Fruit fly (Drosophila melanogaster) Kc167 (cell line): ENCODE measurements around the gene CG14628.

Source experiments
- Myc ChIP-seq: fragments of >200 bp; optimal IDR thresholded peaks from 2 replicates; lab custom pipeline; 2017; ENCODE audit warnings: missing external identifiers
- Sin3A ChIP-seq: fragments of >200 bp; optimal IDR thresholded peaks from 2 replicates; lab custom pipeline; 2018; ENCODE audit warnings: missing external identifiers
- h ChIP-seq: fragments of >200 bp; optimal IDR thresholded peaks from 3 replicates; lab custom pipeline; 2018; ENCODE audit warnings: missing external identifiers
- insv ChIP-seq: fragments of >200 bp; optimal IDR thresholded peaks from 3 replicates; lab custom pipeline; 2018; ENCODE audit warnings: missing external identifiers
- psq ChIP-seq: fragments of >200 bp; optimal IDR thresholded peaks from 2 replicates; lab custom pipeline; 2017; ENCODE audit warnings: missing external identifiers
- ttk ChIP-seq: sonication (Bioruptor generic); optimal IDR thresholded peaks from 2 replicates; lab custom pipeline; 2017; ENCODE audit warnings: missing external identifiers

The CG14628 gene

dm6 chrX:1145344-1145743 is at the start of gene CG14628:
TSS of gene CG14628 (plus strand) at chrX:1145644.
- TF ChIP-seq Sin3A (lab: Kevin White, UChicago): no peak
- TF ChIP-seq h (lab: Kevin White, UChicago): no peak
- TF ChIP-seq insv: no peak
- no peak for TF ChIP-seq Myc (lab: Kevin White, UChicago)
- no peak for TF ChIP-seq psq (lab: Kevin White, UChicago)
- TF ChIP-seq ttk (lab: Kevin White, UChicago): no peak

dm6 chrX:1099643-1100042 is 45.8 kb upstream of the CG14628 start:
- TF ChIP-seq Myc (lab: Kevin White, UChicago): no peak
- no peak for TF ChIP-seq ttk (lab: Kevin White, UChicago)
- no peak for TF ChIP-seq h (lab: Kevin White, UChicago)
- no peak for TF ChIP-seq psq (lab: Kevin White, UChicago)

- TF ChIP-seq ttk (lab: Kevin White, UChicago) (no peak), Sin3A (lab: Kevin White, UChicago) (no peak), Myc (lab: Kevin White, UChicago) (no peak)
Measured at dm6 chrX:1103833-1104232, 41.6 kb upstream of the CG14628 start.

- TF ChIP-seq Myc (lab: Kevin White, UChicago) (no peak), ttk (lab: Kevin White, UChicago) (no peak), insv (no peak), Sin3A (lab: Kevin White, UChicago) (no peak), h (lab: Kevin White, UChicago) (no peak), psq (lab: Kevin White, UChicago) (no peak)
Measured at dm6 chrX:1107552-1107951, 37.9 kb upstream of the CG14628 start.

dm6 chrX:1109302-1109701 is 36.1 kb upstream of the CG14628 start:
- TF ChIP-seq Myc (lab: Kevin White, UChicago) (no peak), ttk (lab: Kevin White, UChicago) (no peak), insv (no peak), Sin3A (lab: Kevin White, UChicago) (no peak), psq (lab: Kevin White, UChicago) (no peak), h (lab: Kevin White, UChicago) (no peak)

- TF ChIP-seq Sin3A (lab: Kevin White, UChicago): no peak
- no peak for TF ChIP-seq psq (lab: Kevin White, UChicago)
- TF ChIP-seq h (lab: Kevin White, UChicago): no peak
- TF ChIP-seq insv: no peak
- no peak for TF ChIP-seq ttk (lab: Kevin White, UChicago)
- TF ChIP-seq Myc (lab: Kevin White, UChicago): no peak
Measured at dm6 chrX:1110185-1110584, 35.3 kb upstream of the CG14628 start.

dm6 chrX:1119174-1119573 is 26.3 kb upstream of the CG14628 start:
- TF ChIP-seq h (lab: Kevin White, UChicago) (no peak), insv (no peak), Myc (lab: Kevin White, UChicago) (no peak), Sin3A (lab: Kevin White, UChicago) (no peak), ttk (lab: Kevin White, UChicago) (no peak), psq (lab: Kevin White, UChicago) (no peak)

dm6 chrX:1120394-1120793 is 25.1 kb upstream of the CG14628 start:
- TF ChIP-seq ttk (lab: Kevin White, UChicago): no peak
- TF ChIP-seq insv: no peak
- no peak for TF ChIP-seq h (lab: Kevin White, UChicago)
- no peak for TF ChIP-seq Sin3A (lab: Kevin White, UChicago)
- TF ChIP-seq Myc (lab: Kevin White, UChicago): no peak
- TF ChIP-seq psq (lab: Kevin White, UChicago): no peak

dm6 chrX:1120896-1121295 is 24.5 kb upstream of the CG14628 start:
- TF ChIP-seq psq (lab: Kevin White, UChicago) (no peak), ttk (lab: Kevin White, UChicago) (no peak), Sin3A (lab: Kevin White, UChicago) (no peak), insv (no peak), Myc (lab: Kevin White, UChicago) (no peak), h (lab: Kevin White, UChicago) (no peak)

dm6 chrX:1123381-1123780 is 22.1 kb upstream of the CG14628 start:
- TF ChIP-seq Myc (lab: Kevin White, UChicago): no peak
- TF ChIP-seq Sin3A (lab: Kevin White, UChicago): no peak
- TF ChIP-seq ttk (lab: Kevin White, UChicago): no peak
- no peak for TF ChIP-seq psq (lab: Kevin White, UChicago)
- TF ChIP-seq h (lab: Kevin White, UChicago): no peak
- TF ChIP-seq insv: no peak

- no peak for TF ChIP-seq h (lab: Kevin White, UChicago)
- no peak for TF ChIP-seq insv
- no peak for TF ChIP-seq ttk (lab: Kevin White, UChicago)
- TF ChIP-seq Sin3A (lab: Kevin White, UChicago): no peak
Measured at dm6 chrX:1129575-1130281, 15.7 kb upstream of the CG14628 start.
